Worm (Caenorhabditis elegans) whole organism, young adult: Measurements from ENCODE around the gene C27C12.3.
A peak's percentile ranks its signal among the peaks of the same experiment; 100 is the strongest.

Experiments
- B0019.2 ChIP-seq: fragments of 200-800 bp; sonication (Bioruptor generic); conservative IDR thresholded peaks from 2 replicates; pipeline ENCODE4 v1.3.6; 2022; ENCODE audit warnings: missing genetic modification reagents, missing genetic modification characterization, missing compliant biosample characterization
- B0261.1 ChIP-seq: sonication (generic microtip); optimal IDR thresholded peaks from 2 replicates; lab custom pipeline; 2016; ENCODE audit warnings: mild to moderate bottlenecking, missing genetic modification characterization, moderate library complexity, missing compliant biosample characterization
- F23B12.7 ChIP-seq: sonication (generic microtip); optimal IDR thresholded peaks from 2 replicates; lab custom pipeline; 2017; ENCODE audit warnings: missing genetic modification characterization, mild to moderate bottlenecking, missing compliant biosample characterization, antibody characterized with exemption, moderate library complexity; ENCODE audit not compliant: insufficient read depth
- F37B4.10 ChIP-seq: fragments of 200-800 bp; sonication (Bioruptor generic); IDR thresholded peaks from 2 replicates; pipeline ENCODE4 v1.3.6; 2022; ENCODE audit warnings: missing genetic modification characterization, missing compliant biosample characterization
- F57A8.1 ChIP-seq: fragments of 200-800 bp; sonication (Bioruptor generic); optimal IDR thresholded peaks from 2 replicates; lab custom pipeline; 2018; ENCODE audit warnings: mild to moderate bottlenecking, missing genetic modification characterization, moderate library complexity, missing compliant biosample characterization
- K11D2.4 ChIP-seq: fragments of 200-800 bp; sonication (Bioruptor generic); IDR thresholded peaks from 2 replicates; pipeline ENCODE4 v1.3.6; 2022; ENCODE audit warnings: missing genetic modification reagents, missing genetic modification characterization, missing compliant biosample characterization
- T26A5.8 ChIP-seq: sonication (generic microtip); optimal IDR thresholded peaks from 2 replicates; lab custom pipeline; 2016; ENCODE audit warnings: missing genetic modification characterization, missing compliant biosample characterization
- aptf-2 ChIP-seq: fragments of 200-800 bp; sonication (Bioruptor generic); conservative IDR thresholded peaks from 2 replicates; pipeline ENCODE4 v1.3.6; 2022; ENCODE audit warnings: missing genetic modification reagents, missing genetic modification characterization, missing compliant biosample characterization
- aptf-3 ChIP-seq: fragments of 200-800 bp; sonication (Bioruptor generic); IDR thresholded peaks from 2 replicates; pipeline ENCODE4 v1.3.6; 2022; ENCODE audit warnings: missing genetic modification characterization, missing compliant biosample characterization
- atf-7 ChIP-seq: sonication (generic microtip); optimal IDR thresholded peaks from 2 replicates; lab custom pipeline; 2017; ENCODE audit warnings: mild to moderate bottlenecking, missing genetic modification characterization, missing compliant biosample characterization
- athp-1 ChIP-seq: sonication (generic microtip); optimal IDR thresholded peaks from 2 replicates; lab custom pipeline; 2017; ENCODE audit warnings: mild to moderate bottlenecking, missing genetic modification characterization, missing compliant biosample characterization
- attf-5 ChIP-seq: fragments of 200-800 bp; sonication (Bioruptor generic); optimal IDR thresholded peaks from 2 replicates; lab custom pipeline; 2018; ENCODE audit warnings: mild to moderate bottlenecking, missing genetic modification characterization, missing compliant biosample characterization
- cebp-1 ChIP-seq, 2 experiments: fragments of 200-800 bp in 1 of 2; sonication (Bioruptor generic) in 1 of 2; sonication (generic microtip) in 1 of 2; IDR thresholded peaks in 1 of 2; optimal IDR thresholded peaks in 1 of 2; 2 replicates each; pipeline versions ENCODE4 v1.3.6 to Lab custom; 2017 to 2022; ENCODE audit warnings: missing compliant biosample characterization in 2 of 2, missing genetic modification characterization in 2 of 2, mild to moderate bottlenecking in 1 of 2, missing genetic modification reagents in 1 of 2, moderate library complexity in 1 of 2
- ceh-58 ChIP-seq: fragments of 200-800 bp; sonication (Bioruptor generic); IDR thresholded peaks from 2 replicates; pipeline ENCODE4 v1.3.6; 2022; ENCODE audit warnings: missing genetic modification characterization, missing compliant biosample characterization
- ceh-79 ChIP-seq: sonication (generic microtip); optimal IDR thresholded peaks from 2 replicates; lab custom pipeline; 2017; ENCODE audit warnings: mild to moderate bottlenecking, missing genetic modification characterization, missing compliant biosample characterization
- die-1 ChIP-seq: sonication (generic microtip); optimal IDR thresholded peaks from 2 replicates; lab custom pipeline; 2016; ENCODE audit warnings: missing genotype, mild to moderate bottlenecking, missing genetic modification characterization, missing compliant biosample characterization
- dox-1 ChIP-seq: fragments of 200-800 bp; sonication (Bioruptor generic); IDR thresholded peaks from 2 replicates; pipeline ENCODE4 v1.3.6; 2022; ENCODE audit warnings: missing genetic modification reagents, missing genetic modification characterization, missing compliant biosample characterization
- dpff-1 ChIP-seq: sonication (generic microtip); optimal IDR thresholded peaks from 2 replicates; lab custom pipeline; 2017; ENCODE audit warnings: mild to moderate bottlenecking, missing genetic modification characterization, missing compliant biosample characterization
- dpl-1 ChIP-seq: fragments of 150-350 bp; optimal IDR thresholded peaks from 2 replicates; lab custom pipeline; 2014; ENCODE audit warnings: missing biosample characterization, missing genetic modification reagents, missing genetic modification characterization
- egrh-3 ChIP-seq: fragments of 200-800 bp; sonication (Bioruptor generic); IDR thresholded peaks from 2 replicates; pipeline ENCODE4 v1.3.6; 2022; ENCODE audit warnings: missing genetic modification reagents, missing genetic modification characterization, missing compliant biosample characterization
- hsf-1 ChIP-seq: fragments of 200-800 bp; sonication (Bioruptor generic); IDR thresholded peaks from 2 replicates; pipeline ENCODE4 v1.3.6; 2022; ENCODE audit warnings: missing genetic modification reagents, missing genetic modification characterization, missing compliant biosample characterization
- let-526 ChIP-seq: fragments of 200-800 bp; sonication (Bioruptor generic); IDR thresholded peaks from 2 replicates; pipeline ENCODE4 v1.3.6; 2022; ENCODE audit warnings: missing genetic modification reagents, missing genetic modification characterization, missing compliant biosample characterization
- let-607 ChIP-seq, 2 experiments: fragments of 200-800 bp in 1 of 2; sonication (Bioruptor generic) in 1 of 2; sonication (generic microtip) in 1 of 2; optimal IDR thresholded peaks; 2 replicates each; lab custom pipeline; 2016 to 2018; ENCODE audit warnings: mild to moderate bottlenecking in 2 of 2, missing compliant biosample characterization in 2 of 2, missing genetic modification characterization in 2 of 2, moderate library complexity in 2 of 2, missing genotype in 1 of 2
- lir-1 ChIP-seq: fragments of 200-800 bp; sonication (Bioruptor generic); conservative IDR thresholded peaks from 2 replicates; pipeline ENCODE4 v1.3.6; 2022; ENCODE audit warnings: missing genetic modification reagents, missing genetic modification characterization, missing compliant biosample characterization
- lsy-27 ChIP-seq: sonication (generic microtip); optimal IDR thresholded peaks from 2 replicates; lab custom pipeline; 2017; ENCODE audit warnings: missing genetic modification characterization, mild to moderate bottlenecking, missing compliant biosample characterization, antibody characterized with exemption, missing genotype, borderline replicate concordance; ENCODE audit not compliant: insufficient read depth
- madf-10 ChIP-seq: sonication (generic microtip); optimal IDR thresholded peaks from 2 replicates; lab custom pipeline; 2016; ENCODE audit warnings: mild to moderate bottlenecking, missing genetic modification characterization, missing compliant biosample characterization
- mes-4 ChIP-seq: sonication (generic microtip); optimal IDR thresholded peaks from 2 replicates; lab custom pipeline; 2016; ENCODE audit warnings: missing genotype, missing genetic modification characterization, missing compliant biosample characterization
- nfya-2 ChIP-seq: fragments of 200-800 bp; sonication (Bioruptor generic); IDR thresholded peaks from 2 replicates; pipeline ENCODE4 v1.3.6; 2022; ENCODE audit warnings: missing genetic modification reagents, missing genetic modification characterization, missing compliant biosample characterization
- nhr-179 ChIP-seq: sonication (generic microtip); optimal IDR thresholded peaks from 2 replicates; lab custom pipeline; 2016; ENCODE audit warnings: mild to moderate bottlenecking, missing genetic modification characterization, missing compliant biosample characterization
- nhr-27 ChIP-seq: fragments of 200-800 bp; sonication (Bioruptor generic); optimal IDR thresholded peaks from 2 replicates; lab custom pipeline; 2018; ENCODE audit warnings: mild to moderate bottlenecking, missing genetic modification characterization, moderate library complexity, missing compliant biosample characterization
- nhr-90 ChIP-seq: sonication (generic microtip); optimal IDR thresholded peaks from 2 replicates; lab custom pipeline; 2016; ENCODE audit warnings: missing genotype, mild to moderate bottlenecking, missing genetic modification characterization, missing compliant biosample characterization
- pbrm-1 ChIP-seq: fragments of 200-800 bp; sonication (Bioruptor generic); IDR thresholded peaks from 2 replicates; pipeline ENCODE4 v1.3.6; 2022; ENCODE audit warnings: missing genetic modification reagents, missing genetic modification characterization, missing compliant biosample characterization
- pha-4 ChIP-seq: fragments of 150-350 bp; sonication (generic microtip); optimal IDR thresholded peaks from 2 replicates; lab custom pipeline; 2014; ENCODE audit warnings: missing biosample characterization, missing genetic modification reagents, missing genetic modification characterization
- rcor-1 ChIP-seq: fragments of 200-800 bp; sonication (Bioruptor generic); IDR thresholded peaks from 2 replicates; pipeline ENCODE4 v1.3.6; 2022; ENCODE audit warnings: missing genetic modification reagents, missing genetic modification characterization, missing compliant biosample characterization
- rpc-1 ChIP-seq, 2 experiments: fragments of 150-350 bp in 1 of 2; sonication (generic microtip) in 1 of 2; optimal IDR thresholded peaks; 2 replicates each; lab custom pipeline; 2014 to 2018; ENCODE audit warnings: missing biosample characterization in 1 of 2, missing genetic modification characterization in 1 of 2, missing genetic modification reagents in 1 of 2, missing genotype in 1 of 2
- sdz-38 ChIP-seq: sonication (generic microtip); optimal IDR thresholded peaks from 2 replicates; lab custom pipeline; 2016; ENCODE audit warnings: missing genotype, missing genetic modification characterization, missing compliant biosample characterization
- sea-2 ChIP-seq: fragments of 200-800 bp; sonication (Bioruptor generic); IDR thresholded peaks from 2 replicates; pipeline ENCODE4 v1.3.6; 2022; ENCODE audit warnings: missing genetic modification characterization, missing compliant biosample characterization
- snpc-1.3 ChIP-seq: sonication (generic microtip); optimal IDR thresholded peaks from 2 replicates; lab custom pipeline; 2017; ENCODE audit warnings: missing genetic modification characterization, mild to moderate bottlenecking, missing compliant biosample characterization, antibody characterized with exemption, moderate library complexity, missing genotype, missing genetic modification reagents; ENCODE audit not compliant: insufficient read depth
- tbp1 ChIP-seq: fragments of 200-800 bp; sonication (Bioruptor generic); optimal IDR thresholded peaks from 2 replicates; lab custom pipeline; 2018; ENCODE audit warnings: mild to moderate bottlenecking, missing genetic modification characterization, missing compliant biosample characterization
- tbx-9 ChIP-seq: sonication (generic microtip); optimal IDR thresholded peaks from 2 replicates; lab custom pipeline; 2016; ENCODE audit warnings: borderline replicate concordance, missing genetic modification characterization, inconsistent platforms, missing compliant biosample characterization
- tlf-1 ChIP-seq: fragments of 200-800 bp; sonication (Bioruptor generic); optimal IDR thresholded peaks from 2 replicates; lab custom pipeline; 2018; ENCODE audit warnings: mild to moderate bottlenecking, missing genetic modification characterization, missing compliant biosample characterization
- ztf-18 ChIP-seq: sonication (generic microtip); optimal IDR thresholded peaks from 2 replicates; lab custom pipeline; 2016; ENCODE audit warnings: missing genotype, mild to moderate bottlenecking, missing genetic modification characterization, missing compliant biosample characterization
- ztf-22 ChIP-seq: fragments of 200-800 bp; sonication (Bioruptor generic); optimal IDR thresholded peaks from 2 replicates; lab custom pipeline; 2018; ENCODE audit warnings: mild to moderate bottlenecking, missing genetic modification characterization, moderate library complexity, missing compliant biosample characterization

Gene C27C12.3

DNA sequence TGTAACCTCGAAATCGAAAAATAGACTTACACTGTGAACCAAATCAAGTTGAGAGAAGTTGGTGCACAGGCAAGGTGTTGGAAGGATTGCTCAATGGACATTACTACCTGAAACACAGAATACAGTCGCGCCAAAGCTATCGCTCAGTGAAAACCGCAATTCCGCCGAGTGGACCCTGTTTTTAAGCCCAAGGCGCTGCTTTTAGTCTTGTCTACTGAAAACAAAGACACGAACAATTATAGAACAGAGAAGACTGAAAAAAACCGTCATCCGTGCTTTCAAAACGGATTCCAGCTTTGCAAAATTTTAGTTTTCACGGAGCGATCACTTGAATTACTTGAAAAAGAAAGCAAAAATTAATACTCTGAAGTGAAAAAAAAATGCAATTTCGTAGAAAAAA lies 2.6 kb upstream of the C27C12.3 start, which contains the start of gene F31F6.1:
Gene F31F6.1, minus strand, starts transcription at position 101 of the 400 bp plus-strand sequence.
- no peak for TF ChIP-seq F57A8.1 (GFP tag; lab: Kevin White, UChicago)
- no peak for TF ChIP-seq tbp1 (GFP tag; lab: Kevin White, UChicago)
- no peak for TF ChIP-seq snpc-1.3
- TF ChIP-seq B0019.2 = no peak
- no peak for TF ChIP-seq atf-7
- TF ChIP-seq mes-4 (tag; lab: Kevin White, UChicago) = no peak
- TF ChIP-seq, all 124 proteins: peak for 0

DNA sequence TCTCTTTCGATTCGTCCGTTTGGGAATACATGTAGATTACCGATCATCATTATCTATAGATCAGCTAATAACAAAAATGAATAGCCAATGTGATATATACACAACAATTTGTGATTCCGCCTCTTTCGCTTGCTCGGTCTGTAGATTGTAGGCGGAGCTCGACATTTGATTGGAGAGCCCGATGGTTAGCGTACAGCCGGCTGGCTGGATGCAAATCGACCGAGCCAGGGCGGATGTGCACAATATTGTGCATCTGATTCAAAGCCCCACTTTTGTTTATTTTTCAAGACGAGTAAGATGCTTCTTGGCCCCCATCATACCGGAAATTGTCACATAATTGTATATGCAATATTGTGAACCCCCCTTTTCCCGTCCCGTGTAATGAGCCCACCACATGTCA lies 3.9 kb downstream of the C27C12.3 start, which contains the start of gene dmd-4:
Gene dmd-4, minus strand, starts transcription at position 101 of the 400 bp plus-strand sequence.
- no peak for TF ChIP-seq ceh-58
- TF ChIP-seq aptf-2 (GFP tag; lab: Robert Waterston, UW) = no peak
- no peak for TF ChIP-seq tlf-1 (GFP tag; lab: Kevin White, UChicago)
- no peak for TF ChIP-seq die-1 (tag; lab: Kevin White, UChicago)
- TF ChIP-seq rpc-1 (optimal IDR thresholded peaks at IDR 0.05; lab: Kevin White, UChicago) = no peak
- TF ChIP-seq rpc-1 (tag; optimal IDR thresholded peaks at IDR 0.05; lab: Kevin White, UChicago) = no peak
- TF ChIP-seq ceh-79 (tag; lab: Kevin White, UChicago) = no peak
- TF ChIP-seq hsf-1 (GFP tag; lab: Robert Waterston, UW) = no peak
- TF ChIP-seq sdz-38 (tag; lab: Kevin White, UChicago) = no peak
- no peak for TF ChIP-seq egrh-3 (GFP tag; lab: Robert Waterston, UW)
- TF ChIP-seq F23B12.7 (tag; lab: Kevin White, UChicago) = no peak
- TF ChIP-seq attf-5 (GFP tag; lab: Kevin White, UChicago) = no peak
- TF ChIP-seq K11D2.4 (GFP tag; lab: Robert Waterston, UW) = no peak
- TF ChIP-seq nhr-90 (tag; lab: Kevin White, UChicago) = no peak
- no peak for TF ChIP-seq ztf-18
- no peak for TF ChIP-seq let-607 (tag; optimal IDR thresholded peaks at IDR 0.05; lab: Kevin White, UChicago)
- TF ChIP-seq dox-1 (GFP tag; lab: Robert Waterston, UW) = no peak
- no peak for TF ChIP-seq F57A8.1 (GFP tag; lab: Kevin White, UChicago)
- TF ChIP-seq sea-2 (GFP tag; lab: Robert Waterston, UW) = no peak
- TF ChIP-seq nfya-2 (GFP tag; lab: Robert Waterston, UW) = no peak
- TF ChIP-seq, all 124 proteins: peak for 0

DNA sequence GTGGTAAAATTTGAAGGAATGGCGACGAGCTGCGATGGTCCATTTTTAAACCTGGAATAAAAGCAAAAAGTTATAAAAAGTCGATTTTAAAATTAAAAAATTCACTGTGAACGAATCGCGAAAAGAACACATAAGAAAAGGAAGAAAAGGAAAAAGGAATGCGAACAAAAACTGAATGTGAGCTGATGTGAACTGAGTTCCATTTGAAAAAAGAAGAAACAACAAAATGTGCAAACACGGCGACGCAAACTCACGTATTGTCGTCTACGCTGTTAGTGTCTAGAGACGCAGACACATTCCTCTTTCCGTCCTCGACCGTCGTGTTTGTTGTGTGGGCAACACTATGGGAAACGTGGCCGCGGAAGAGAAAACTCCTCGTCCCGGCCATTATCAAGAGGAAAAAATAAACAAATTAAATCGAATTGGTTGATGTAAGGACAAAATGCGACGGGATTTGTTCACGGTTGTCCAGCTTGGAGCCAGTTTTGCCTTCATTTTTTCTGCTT lies 11.9 kb downstream of the C27C12.3 start, which contains the start of the genes C27C12.1 and C27C12.4:
Gene C27C12.1, minus strand, starts transcription at position 51 of the 506 bp plus-strand sequence.
Gene C27C12.4, plus strand, starts transcription at position 375 of the 506 bp plus-strand sequence.
- TF ChIP-seq athp-1 (tag; lab: Kevin White, UChicago) (no peak), pbrm-1 (GFP tag; lab: Robert Waterston, UW) (peak; percentile 67; the same call in 1 of the 2 replicates), madf-10 (peak; percentile 37), tbp1 (GFP tag; lab: Kevin White, UChicago) (no peak), dpff-1 (tag; lab: Kevin White, UChicago) (no peak), lir-1 (GFP tag; lab: Robert Waterston, UW) (0 out of 2 replicates have a peak, but pooled peaks have one; percentile 44), pha-4 (peak; percentile 57), tbx-9 (tag; lab: Kevin White, UChicago) (no peak), T26A5.8 (no peak), cebp-1 (GFP tag; IDR thresholded peaks at IDR 0.05; lab: Robert Waterston, UW) (no peak), cebp-1 (tag; optimal IDR thresholded peaks at IDR 0.05; lab: Kevin White, UChicago) (no peak), let-526 (GFP tag; lab: Robert Waterston, UW) (no peak), lsy-27 (no peak), rcor-1 (GFP tag; lab: Robert Waterston, UW) (peak; percentile 17; the same call in 1 of the 2 replicates), ztf-22 (GFP tag; lab: Kevin White, UChicago) (no peak), B0261.1 (tag; lab: Kevin White, UChicago) (no peak), nhr-179 (tag; lab: Kevin White, UChicago) (no peak), aptf-3 (GFP tag; lab: Robert Waterston, UW) (no peak), nhr-27 (tag; lab: Kevin White, UChicago) (no peak), dpl-1 (GFP tag; lab: Kevin White, UChicago) (no peak), F37B4.10 (GFP tag; lab: Robert Waterston, UW) (no peak), hsf-1 (GFP tag; lab: Robert Waterston, UW) (no peak)
